Fruit fly (Drosophila melanogaster) whole organism, embryonic: ENCODE data around the gene Ak3.

ENCODE experiments used
- Ada2b ChIP-seq: fragments of 200-800 bp; sonication (Bioruptor generic); IDR thresholded peaks from 2 replicates; pipeline ENCODE4 v1.3.6; 2022; ENCODE audit warnings: missing biosample characterization, missing genetic modification characterization
- Asciz ChIP-seq: fragments of 200-800 bp; sonication (Bioruptor generic); optimal IDR thresholded peaks from 2 replicates; lab custom pipeline; 2017; ENCODE audit warnings: missing biosample characterization, mild to moderate bottlenecking, missing genetic modification characterization, missing genetic modification reagents
- B-H1 ChIP-seq: fragments of 200-800 bp; sonication (Bioruptor generic); IDR thresholded peaks from 3 replicates; pipeline ENCODE4 v1.3.6; 2022; ENCODE audit warnings: missing biosample characterization, missing genetic modification characterization
- Bgb ChIP-seq: fragments of 200-800 bp; sonication (Bioruptor generic); IDR thresholded peaks from 2 replicates; pipeline ENCODE4 v1.3.6; 2022; ENCODE audit warnings: missing biosample characterization, missing genetic modification characterization; ENCODE audit not compliant: partially characterized antibody
- C15 ChIP-seq: fragments of 200-800 bp; sonication (Bioruptor generic); IDR thresholded peaks from 3 replicates; pipeline ENCODE4 v1.3.6; 2022; ENCODE audit warnings: missing biosample characterization, missing genetic modification characterization
- CG10979 ChIP-seq: fragments of 200-800 bp; sonication (Bioruptor generic); optimal IDR thresholded peaks from 2 replicates; lab custom pipeline; 2018; ENCODE audit warnings: missing biosample characterization, mild to moderate bottlenecking, missing genetic modification characterization, moderate library complexity
- CG11085 ChIP-seq: fragments of 200-800 bp; sonication (Bioruptor generic); IDR thresholded peaks from 2 replicates; pipeline ENCODE4 v1.3.6; 2022; ENCODE audit warnings: missing biosample characterization, missing genetic modification characterization
- CG11247 ChIP-seq: fragments of 200-800 bp; sonication (Bioruptor generic); IDR thresholded peaks from 2 replicates; pipeline ENCODE4 v1.3.6; 2022; ENCODE audit warnings: missing biosample characterization, missing genetic modification characterization
- CG14441 ChIP-seq: fragments of 200-800 bp; sonication (Bioruptor generic); IDR thresholded peaks from 2 replicates; pipeline ENCODE4 v1.3.6; 2022; ENCODE audit warnings: missing biosample characterization, missing genetic modification characterization
- CG14710 ChIP-seq: fragments of 200-800 bp; sonication (Bioruptor generic); optimal IDR thresholded peaks from 3 replicates; lab custom pipeline; 2019; ENCODE audit warnings: missing biosample characterization, mild to moderate bottlenecking, missing genetic modification characterization, moderate library complexity
- CG17802 ChIP-seq: fragments of 200-800 bp; sonication (Bioruptor generic); optimal IDR thresholded peaks from 2 replicates; lab custom pipeline; 2018; ENCODE audit warnings: missing biosample characterization, mild to moderate bottlenecking, missing genetic modification characterization, moderate library complexity
- CG17912 ChIP-seq: fragments of 200-800 bp; sonication (Bioruptor generic); optimal IDR thresholded peaks from 2 replicates; lab custom pipeline; 2018; ENCODE audit warnings: missing biosample characterization, mild to moderate bottlenecking, missing genetic modification characterization
- CG32767 ChIP-seq: fragments of 200-800 bp; sonication (Bioruptor generic); IDR thresholded peaks from 2 replicates; pipeline ENCODE4 v1.3.6; 2022; ENCODE audit warnings: missing biosample characterization, missing genetic modification characterization
- CG6689 ChIP-seq: fragments of 200-800 bp; sonication (Bioruptor generic); IDR thresholded peaks from 2 replicates; pipeline ENCODE4 v1.3.6; 2022; ENCODE audit warnings: missing biosample characterization, missing genetic modification characterization
- CG7786 ChIP-seq: fragments of 200-800 bp; sonication (Bioruptor generic); optimal IDR thresholded peaks from 2 replicates; lab custom pipeline; 2016; ENCODE audit warnings: missing biosample characterization, missing genetic modification characterization
- CG8388 ChIP-seq: fragments of 200-800 bp; sonication (Bioruptor generic); optimal IDR thresholded peaks from 2 replicates; lab custom pipeline; 2019; ENCODE audit warnings: missing biosample characterization, mild to moderate bottlenecking, missing genetic modification characterization, moderate library complexity
- CG8478 ChIP-seq: fragments of >200 bp; optimal IDR thresholded peaks from 2 replicates; lab custom pipeline; 2018
- E2f1 ChIP-seq: fragments of 200-800 bp; sonication (Bioruptor generic); IDR thresholded peaks from 2 replicates; pipeline ENCODE4 v1.3.6; 2022; ENCODE audit warnings: missing biosample characterization, missing genetic modification characterization
- HHEX ChIP-seq: fragments of 200-800 bp; sonication (Bioruptor generic); optimal IDR thresholded peaks from 3 replicates; lab custom pipeline; 2017; ENCODE audit warnings: missing biosample characterization, mild to moderate bottlenecking, missing genetic modification characterization, missing genetic modification reagents
- Jarid2 ChIP-seq: fragments of 200-800 bp; sonication (Bioruptor generic); optimal IDR thresholded peaks from 3 replicates; lab custom pipeline; 2017; ENCODE audit warnings: mild to moderate bottlenecking, missing biosample characterization, missing genetic modification reagents, missing genetic modification characterization
- Lpt ChIP-seq: fragments of >200 bp; optimal IDR thresholded peaks from 2 replicates; lab custom pipeline; 2018; ENCODE audit warnings: missing biosample characterization, missing genetic modification characterization
- Mad ChIP-seq: fragments of 200-800 bp; sonication (Bioruptor generic); optimal IDR thresholded peaks from 2 replicates; lab custom pipeline; 2016; ENCODE audit warnings: missing biosample characterization, missing genetic modification characterization
- Nf-YB ChIP-seq: fragments of 200-800 bp; sonication (Bioruptor generic); optimal IDR thresholded peaks from 3 replicates; lab custom pipeline; 2019; ENCODE audit warnings: missing biosample characterization, mild to moderate bottlenecking, missing genetic modification characterization, moderate library complexity
- Optix ChIP-seq: fragments of 200-800 bp; sonication (Bioruptor generic); IDR thresholded peaks from 3 replicates; pipeline ENCODE4 v1.3.6; 2022; ENCODE audit warnings: missing biosample characterization, missing genetic modification characterization
- Rx ChIP-seq: fragments of 200-800 bp; sonication (Bioruptor generic); IDR thresholded peaks from 2 replicates; pipeline ENCODE4 v1.3.6; 2022; ENCODE audit warnings: missing biosample characterization, missing genetic modification characterization
- Tbp ChIP-seq: fragments of >200 bp; optimal IDR thresholded peaks from 2 replicates; lab custom pipeline; 2018; ENCODE audit warnings: missing biosample characterization, missing genetic modification characterization
- YL-1 ChIP-seq: fragments of 200-800 bp; sonication (Bioruptor generic); optimal IDR thresholded peaks from 3 replicates; lab custom pipeline; 2017; ENCODE audit warnings: missing biosample characterization, mild to moderate bottlenecking, missing genetic modification characterization
- dan ChIP-seq: fragments of 200-800 bp; sonication (Bioruptor generic); IDR thresholded peaks from 2 replicates; pipeline ENCODE4 v1.3.6; 2022; ENCODE audit warnings: missing biosample characterization, missing genetic modification characterization
- dati ChIP-seq: fragments of 200-800 bp; sonication (Bioruptor generic); IDR thresholded peaks from 2 replicates; pipeline ENCODE4 v1.3.6; 2022; ENCODE audit warnings: missing biosample characterization, missing genetic modification characterization
- disco-r ChIP-seq: fragments of 200-800 bp; sonication (Bioruptor generic); optimal IDR thresholded peaks from 2 replicates; lab custom pipeline; 2016; ENCODE audit warnings: missing biosample characterization, missing genetic modification characterization
- dpn ChIP-seq, 2 experiments: fragments of 200-800 bp; sonication (Bioruptor generic); optimal IDR thresholded peaks; 3 replicates each; lab custom pipeline; 2016; ENCODE audit warnings: missing biosample characterization in 2 of 2, missing genetic modification characterization in 2 of 2
- en ChIP-seq: fragments of 200-800 bp; sonication (Bioruptor generic); optimal IDR thresholded peaks from 2 replicates; lab custom pipeline; 2016; ENCODE audit warnings: missing biosample characterization, missing genetic modification characterization
- esg ChIP-seq: fragments of 200-800 bp; sonication (Bioruptor generic); conservative IDR thresholded peaks from 2 replicates; pipeline ENCODE4 v1.3.6; 2022; ENCODE audit warnings: missing biosample characterization, missing genetic modification characterization
- exex ChIP-seq: fragments of 200-800 bp; sonication (Bioruptor generic); optimal IDR thresholded peaks from 4 replicates; lab custom pipeline; 2018; ENCODE audit warnings: missing biosample characterization, mild to moderate bottlenecking, missing genetic modification characterization, moderate library complexity
- fru ChIP-seq: fragments of >200 bp; optimal IDR thresholded peaks from 2 replicates; lab custom pipeline; 2017
- gcm2 ChIP-seq: fragments of 200-800 bp; sonication (Bioruptor generic); optimal IDR thresholded peaks from 2 replicates; lab custom pipeline; 2016; ENCODE audit warnings: missing biosample characterization, missing genetic modification characterization
- gsb ChIP-seq: fragments of 200-800 bp; sonication (Bioruptor generic); IDR thresholded peaks from 2 replicates; pipeline ENCODE4 v1.3.6; 2022; ENCODE audit warnings: missing biosample characterization, missing genetic modification characterization
- jing ChIP-seq: fragments of 200-800 bp; sonication (Bioruptor generic); optimal IDR thresholded peaks from 2 replicates; lab custom pipeline; 2018; ENCODE audit warnings: missing biosample characterization, mild to moderate bottlenecking, missing genetic modification characterization
- ken ChIP-seq: fragments of 200-800 bp; sonication (Bioruptor generic); IDR thresholded peaks from 3 replicates; pipeline ENCODE4 v1.3.6; 2022; ENCODE audit warnings: missing biosample characterization, missing genetic modification characterization
- nerfin-1 ChIP-seq: fragments of 200-800 bp; sonication (Bioruptor generic); optimal IDR thresholded peaks from 3 replicates; lab custom pipeline; 2019; ENCODE audit warnings: missing biosample characterization, mild to moderate bottlenecking, missing genetic modification characterization, moderate library complexity
- p53 ChIP-seq: fragments of 200-800 bp; sonication (Bioruptor generic); optimal IDR thresholded peaks from 2 replicates; lab custom pipeline; 2016; ENCODE audit warnings: missing biosample characterization, missing genetic modification characterization
- sens-2 ChIP-seq: fragments of 200-800 bp; sonication (Bioruptor generic); IDR thresholded peaks from 2 replicates; pipeline ENCODE4 v1.3.6; 2022; ENCODE audit warnings: missing biosample characterization, missing genetic modification characterization
- slbo ChIP-seq: fragments of 200-800 bp; sonication (Bioruptor generic); IDR thresholded peaks from 2 replicates; pipeline ENCODE4 v1.3.6; 2022; ENCODE audit warnings: missing biosample characterization, missing genetic modification characterization
- slp2 ChIP-seq: fragments of 200-800 bp; sonication (Bioruptor generic); optimal IDR thresholded peaks from 2 replicates; lab custom pipeline; 2016; ENCODE audit warnings: missing biosample characterization, missing genetic modification characterization
- sqz ChIP-seq: fragments of 200-800 bp; sonication (Bioruptor generic); optimal IDR thresholded peaks from 3 replicates; lab custom pipeline; 2018; ENCODE audit warnings: missing biosample characterization, mild to moderate bottlenecking, missing genetic modification characterization
- trem ChIP-seq: fragments of 200-800 bp; optimal IDR thresholded peaks from 3 replicates; lab custom pipeline; 2019; ENCODE audit warnings: missing biosample characterization, mild to moderate bottlenecking, missing genetic modification characterization, moderate library complexity
- twi ChIP-seq: fragments of 200-800 bp; optimal IDR thresholded peaks from 2 replicates; lab custom pipeline; 2019; ENCODE audit warnings: missing biosample characterization, mild to moderate bottlenecking, missing genetic modification characterization, moderate library complexity
- tx ChIP-seq: fragments of 200-800 bp; sonication (Bioruptor generic); optimal IDR thresholded peaks from 2 replicates; lab custom pipeline; 2016; ENCODE audit warnings: missing biosample characterization, missing genetic modification characterization
- vnd ChIP-seq: fragments of 200-800 bp; sonication (Bioruptor generic); IDR thresholded peaks from 3 replicates; pipeline ENCODE4 v1.3.6; 2022; ENCODE audit warnings: missing biosample characterization, missing genetic modification characterization; ENCODE audit not compliant: partially characterized antibody
- wek ChIP-seq: fragments of 200-800 bp; sonication (Bioruptor generic); optimal IDR thresholded peaks from 3 replicates; lab custom pipeline; 2018; ENCODE audit warnings: missing biosample characterization, mild to moderate bottlenecking, missing genetic modification characterization, moderate library complexity
- yki ChIP-seq: fragments of >200 bp; optimal IDR thresholded peaks from 3 replicates; lab custom pipeline; 2018
- zen2 ChIP-seq: fragments of 200-800 bp; sonication (Bioruptor generic); IDR thresholded peaks from 3 replicates; pipeline ENCODE4 v1.3.6; 2022; ENCODE audit warnings: missing biosample characterization, missing genetic modification characterization; ENCODE audit not compliant: partially characterized antibody

Ak3 gene

DNA sequence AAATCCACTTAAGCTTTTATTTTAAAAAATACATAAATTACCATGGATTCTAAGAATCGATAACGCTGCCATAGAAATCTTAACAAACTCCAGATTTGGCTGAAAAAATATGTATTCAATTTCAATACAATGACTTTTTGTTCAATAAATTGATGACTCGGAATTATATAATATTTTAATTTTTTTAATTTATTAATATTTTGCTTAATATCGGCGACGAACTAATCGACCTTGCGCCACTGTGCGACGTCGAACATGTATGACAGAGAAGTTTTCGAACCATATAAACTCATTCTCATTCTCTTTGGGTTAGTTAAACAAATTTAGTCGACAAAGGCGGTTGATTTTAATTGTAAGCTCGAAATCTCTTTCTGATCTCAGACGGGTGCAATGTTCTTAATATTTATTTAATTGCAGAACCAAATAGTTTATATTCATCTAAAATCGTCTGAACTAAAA is 39.8 kb downstream of the Ak3 start, which contains the start of gene CG42394 (continued):
- TF ChIP-seq CG32767 (peak; percentile 89), zen2 (GFP tag; lab: Robert Waterston, UW) (no peak), en (no peak), CG10979 (tag; lab: Kevin White, UChicago) (peak; percentile 98), B-H1 (peak; percentile 90), Ada2b (peak; percentile 95), fru (lab: Kevin White, UChicago) (no peak), CG8388 (GFP tag; lab: Kevin White, UChicago) (peak; percentile 91), ken (GFP tag; lab: Robert Waterston, UW) (peak; percentile 89), CG7786 (peak; percentile 29), twi (tag; lab: Kevin White, UChicago) (peak; percentile 87), p53 (GFP tag; lab: Kevin White, UChicago) (no peak), wek (peak; percentile 12), dati (peak; percentile 85; the same call in 1 of the 2 replicates), vnd (GFP tag; lab: Robert Waterston, UW) (peak; percentile 20; the same call in 2 of the 3 replicates), dpn (GFP tag; optimal IDR thresholded peaks at IDR 0.05; lab: Kevin White, UChicago) (peak; percentile 66 to 92), Tbp (no peak), Nf-YB (GFP tag; lab: Kevin White, UChicago) (peak; percentile 85), CG14441 (GFP tag; lab: Robert Waterston, UW) (peak; percentile 93), Bgb (peak; percentile 30; the same call in 1 of the 2 replicates), slbo (GFP tag; lab: Robert Waterston, UW) (peak; percentile 89), dan (GFP tag; lab: Robert Waterston, UW) (no peak), Jarid2 (GFP tag; lab: Kevin White, UChicago) (peak; percentile 83), slp2 (GFP tag; lab: Kevin White, UChicago) (peak; percentile 44), CG8478 (lab: Kevin White, UChicago) (no peak), CG17912 (GFP tag; lab: Kevin White, UChicago) (peak; percentile 80), CG11247 (GFP tag; lab: Robert Waterston, UW) (peak; percentile 90), CG17802 (peak; percentile 80), esg (GFP tag; lab: Robert Waterston, UW) (peak; percentile 88), trem (tag; lab: Kevin White, UChicago) (peak; percentile 95), CG14710 (tag; lab: Kevin White, UChicago) (peak; percentile 97), CG11085 (GFP tag; lab: Robert Waterston, UW) (peak; percentile 74), Rx (GFP tag; lab: Robert Waterston, UW) (peak; percentile 88), gsb (GFP tag; lab: Robert Waterston, UW) (peak; percentile 87), C15 (peak; percentile 83), E2f1 (GFP tag; lab: Robert Waterston, UW) (peak; percentile 95), tx (peak; percentile 17), CG6689 (GFP tag; lab: Robert Waterston, UW) (peak; percentile 93), Optix (GFP tag; lab: Robert Waterston, UW) (peak; percentile 83), YL-1 (peak; percentile 80), HHEX (GFP tag; lab: Kevin White, UChicago) (peak; percentile 94), yki (lab: Kevin White, UChicago) (no peak), Lpt (GFP tag; lab: Kevin White, UChicago) (no peak), disco-r (GFP tag; lab: Kevin White, UChicago) (peak; percentile 28), nerfin-1 (tag; lab: Kevin White, UChicago) (peak; percentile 92), Mad (peak; percentile 75), sens-2 (GFP tag; lab: Robert Waterston, UW) (peak; percentile 90), Asciz (peak; percentile 97), gcm2 (peak; percentile 81), sqz (GFP tag; lab: Kevin White, UChicago) (peak; percentile 91), jing (GFP tag; lab: Kevin White, UChicago) (peak; percentile 73), exex (tag; lab: Kevin White, UChicago) (peak; percentile 78)
